Worm (Caenorhabditis elegans): ENCODE results near the gene frm-10.

- TF ChIP-seq hmbx-1 (tag; optimal IDR thresholded peaks at IDR 0.05) (no peak), ceh-13 (GFP tag; optimal IDR thresholded peaks at IDR 0.05) (no peak), pes-1 (GFP tag; IDR thresholded peaks at IDR 0.05) (no peak), ets-7 (tag; optimal IDR thresholded peaks at IDR 0.05) (no peak)
Measured at ce11 chrV:13416076-13416475, 46.9 kb upstream of the frm-10 start.
